Fruit fly (Drosophila melanogaster): Measurements from ENCODE around the gene CG3337.

The CG3337 gene

dm6 chr3R:21210081-21210480 is 13.3 kb downstream of the CG3337 start:
- TF ChIP-seq CG6808 (GFP tag; optimal IDR thresholded peaks at IDR 0.05), result no peak
- no peak for TF ChIP-seq CG11294 (GFP tag; IDR thresholded peaks at IDR 0.05)
- no peak for TF ChIP-seq salr (GFP tag; optimal IDR thresholded peaks at IDR 0.05)
- no peak for TF ChIP-seq fkh (GFP tag; optimal IDR thresholded peaks at IDR 0.05)
- TF ChIP-seq OdsH (GFP tag; optimal IDR thresholded peaks at IDR 0.05), result no peak
- no peak for TF ChIP-seq vri (GFP tag; optimal IDR thresholded peaks at IDR 0.05)
- no peak for TF ChIP-seq Eip78C (GFP tag)
- TF ChIP-seq CG11762 (GFP tag; optimal IDR thresholded peaks at IDR 0.05; ENCODE audit: insufficient read depth), result no peak
- no peak for TF ChIP-seq svp (GFP tag)
- TF ChIP-seq CG1621 (tag; optimal IDR thresholded peaks at IDR 0.05), result no peak
- no peak for TF ChIP-seq Sox15 (GFP tag; optimal IDR thresholded peaks at IDR 0.05)
- no peak for TF ChIP-seq CG31627 (GFP tag; optimal IDR thresholded peaks at IDR 0.05)

dm6 chr3R:21206802-21207238 is 16.6 kb downstream of the CG3337 start:
- peak; percentile 74 for TF ChIP-seq fkh (GFP tag; optimal IDR thresholded peaks at IDR 0.05)
- TF ChIP-seq Sox15 (GFP tag; optimal IDR thresholded peaks at IDR 0.05), result no peak
- peak; percentile 87 for TF ChIP-seq vri (GFP tag; optimal IDR thresholded peaks at IDR 0.05)
- TF ChIP-seq dac (GFP tag; optimal IDR thresholded peaks at IDR 0.05), result no peak
- no peak for TF ChIP-seq pdm3 (GFP tag; optimal IDR thresholded peaks at IDR 0.05)
- TF ChIP-seq cyc (GFP tag; optimal IDR thresholded peaks at IDR 0.05), result no peak
- TF ChIP-seq svp (GFP tag), result no peak
- no peak for TF ChIP-seq CG7368 (GFP tag; optimal IDR thresholded peaks at IDR 0.05)
- TF ChIP-seq esn (GFP tag; optimal IDR thresholded peaks at IDR 0.05), result no peak
- no peak for TF ChIP-seq salr (GFP tag; optimal IDR thresholded peaks at IDR 0.05)
- TF ChIP-seq CG10669 (GFP tag; optimal IDR thresholded peaks at IDR 0.05), result no peak

dm6 chr3R:21206327-21206728 is 17.1 kb downstream of the CG3337 start:
- TF ChIP-seq CG6808 (GFP tag; optimal IDR thresholded peaks at IDR 0.05) (no peak), CG11294 (GFP tag; IDR thresholded peaks at IDR 0.05) (peak; percentile 48; the same call in 1 of the 2 replicates), fd59A (GFP tag; optimal IDR thresholded peaks at IDR 0.05) (no peak), Sox102F (GFP tag; optimal IDR thresholded peaks at IDR 0.05) (no peak), CG11762 (GFP tag; optimal IDR thresholded peaks at IDR 0.05; ENCODE audit: insufficient read depth) (no peak), eg (GFP tag; IDR thresholded peaks at IDR 0.05) (no peak; the same call in 1 of the 3 replicates), esn (GFP tag; optimal IDR thresholded peaks at IDR 0.05) (no peak), fkh (GFP tag; optimal IDR thresholded peaks at IDR 0.05) (no peak), Eip93F (GFP tag; optimal IDR thresholded peaks at IDR 0.05) (no peak), Met (GFP tag; optimal IDR thresholded peaks at IDR 0.05) (no peak), CG6792 (GFP tag; optimal IDR thresholded peaks at IDR 0.05) (no peak), topi (GFP tag; optimal IDR thresholded peaks at IDR 0.05) (no peak), Hr4 (GFP tag; optimal IDR thresholded peaks at IDR 0.05) (peak; percentile 55), cyc (GFP tag; optimal IDR thresholded peaks at IDR 0.05) (no peak), CG8319 (GFP tag; optimal IDR thresholded peaks at IDR 0.05) (no peak), CG3919 (GFP tag; optimal IDR thresholded peaks at IDR 0.05) (no peak), CG15336 (GFP tag; IDR thresholded peaks at IDR 0.05) (peak; percentile 70), CG6276 (GFP tag; optimal IDR thresholded peaks at IDR 0.05) (peak; percentile 57), Lpt (GFP tag; optimal IDR thresholded peaks at IDR 0.05) (no peak), dsx (GFP tag; optimal IDR thresholded peaks at IDR 0.05; ENCODE audit: poor library complexity, severe bottlenecking) (no peak), Sox14 (GFP tag; optimal IDR thresholded peaks at IDR 0.05) (no peak), achi (GFP tag; optimal IDR thresholded peaks at IDR 0.05) (no peak), CG32006 (GFP tag; optimal IDR thresholded peaks at IDR 0.05) (peak; percentile 85), CG1621 (tag; optimal IDR thresholded peaks at IDR 0.05) (no peak), Smox (GFP tag; optimal IDR thresholded peaks at IDR 0.05) (no peak), CG31627 (GFP tag; optimal IDR thresholded peaks at IDR 0.05) (no peak), CG8119 (GFP tag; IDR thresholded peaks at IDR 0.05) (peak; percentile 67; the same call in 1 of the 3 replicates), CG6854 (GFP tag; optimal IDR thresholded peaks at IDR 0.05) (no peak), net (GFP tag; optimal IDR thresholded peaks at IDR 0.05) (peak; percentile 27), CG4318 (GFP tag; optimal IDR thresholded peaks at IDR 0.05) (peak; percentile 47), CG8632 (GFP tag; optimal IDR thresholded peaks at IDR 0.05) (no peak), CG11902 (GFP tag; optimal IDR thresholded peaks at IDR 0.05) (no peak), OdsH (GFP tag; optimal IDR thresholded peaks at IDR 0.05) (peak; percentile 18), fd85E (GFP tag; optimal IDR thresholded peaks at IDR 0.05) (no peak), CG10631 (GFP tag; optimal IDR thresholded peaks at IDR 0.05) (peak; percentile 43), lz (GFP tag; optimal IDR thresholded peaks at IDR 0.05) (no peak), svp (GFP tag) (peak; percentile 83), pdm3 (GFP tag; optimal IDR thresholded peaks at IDR 0.05) (peak; percentile 33), CG34406 (GFP tag; optimal IDR thresholded peaks at IDR 0.05) (no peak), Sox15 (GFP tag; optimal IDR thresholded peaks at IDR 0.05) (no peak)
